In genomic region chr3L:8284651-8285050, dm6 we compare ENCODE assay signal across 4 fruit fly cellular contexts.
A peak's percentile ranks its signal among the peaks of the same experiment; 100 is the strongest.
TF ChIP-seq lines count a peak whose summit lies in the region.

No protein-coding gene starts in this region.

- TF ChIP-seq CTCF in whole organism, embryonic (GFP tag; optimal IDR thresholded peaks at IDR 0.05; lab: Kevin White, UChicago) = no peak

TF ChIP-seq in whole organism, embryonic, 481 proteins besides CTCF, POLR2A, EP300 and RAD21 (continues in another document):
- no peak for TF ChIP-seq CG6683 (GFP tag; optimal IDR thresholded peaks at IDR 0.05; lab: Kevin White, UChicago)
- TF ChIP-seq CG17612 (GFP tag; IDR thresholded peaks at IDR 0.05; lab: Robert Waterston, UW) = no peak
- peak; percentile 25 for TF ChIP-seq CG13624 (GFP tag; optimal IDR thresholded peaks at IDR 0.05; lab: Kevin White, UChicago)
- TF ChIP-seq dysf (GFP tag; IDR thresholded peaks at IDR 0.05; lab: Robert Waterston, UW) = peak; percentile 58; the same call in 2 of the 3 replicates
- no peak for TF ChIP-seq CG7372 (GFP tag; IDR thresholded peaks at IDR 0.05; lab: Robert Waterston, UW)
- TF ChIP-seq CG4360 (GFP tag; IDR thresholded peaks at IDR 0.05; lab: Robert Waterston, UW) = no peak
- TF ChIP-seq CG16779 (GFP tag; IDR thresholded peaks at IDR 0.05; lab: Robert Waterston, UW) = no peak
- TF ChIP-seq prd (optimal IDR thresholded peaks at IDR 0.05; lab: Kevin White, UChicago) = no peak
- 0 out of 3 replicates have a peak, but pooled peaks have one; percentile 28 for TF ChIP-seq prd (GFP tag; IDR thresholded peaks at IDR 0.05; lab: Robert Waterston, UW)
- TF ChIP-seq CG7963 (GFP tag; IDR thresholded peaks at IDR 0.05; lab: Robert Waterston, UW; ENCODE audit: partially characterized antibody) = no peak
- TF ChIP-seq Elba2 (GFP tag; optimal IDR thresholded peaks at IDR 0.05; lab: Kevin White, UChicago) = no peak
- TF ChIP-seq Nf-YB (GFP tag; optimal IDR thresholded peaks at IDR 0.05; lab: Kevin White, UChicago) = no peak
- no peak for TF ChIP-seq cg (GFP tag; optimal IDR thresholded peaks at IDR 0.05; lab: Kevin White, UChicago)
- TF ChIP-seq ase (GFP tag; IDR thresholded peaks at IDR 0.05; lab: Robert Waterston, UW) = no peak
- TF ChIP-seq CG17829 (tag; optimal IDR thresholded peaks at IDR 0.05; lab: Kevin White, UChicago) = no peak
- no peak for TF ChIP-seq CG17186 (GFP tag; optimal IDR thresholded peaks at IDR 0.05; lab: Kevin White, UChicago)
- TF ChIP-seq pros (GFP tag; optimal IDR thresholded peaks at IDR 0.05; lab: Kevin White, UChicago) = no peak
- TF ChIP-seq Med (GFP tag; lab: Kevin White, UChicago) = peak; percentile 82
- TF ChIP-seq chn (GFP tag; optimal IDR thresholded peaks at IDR 0.05; lab: Kevin White, UChicago) = no peak
- peak; percentile 14 for TF ChIP-seq cwo (GFP tag; optimal IDR thresholded peaks at IDR 0.05; lab: Kevin White, UChicago)
- TF ChIP-seq bcd (GFP tag; optimal IDR thresholded peaks at IDR 0.05; lab: Kevin White, UChicago) = peak; percentile 26
- TF ChIP-seq Ravus (GFP tag; IDR thresholded peaks at IDR 0.05; lab: Robert Waterston, UW) = no peak
- TF ChIP-seq CG11456 (GFP tag; IDR thresholded peaks at IDR 0.05; lab: Robert Waterston, UW) = no peak
- TF ChIP-seq CG31388 (GFP tag; optimal IDR thresholded peaks at IDR 0.05; lab: Kevin White, UChicago) = no peak

TF ChIP-seq in whole organism, prepupa, 60 proteins besides CTCF, POLR2A, EP300 and RAD21 (continues in another document):
- no peak for TF ChIP-seq fkh (GFP tag; optimal IDR thresholded peaks at IDR 0.05; lab: Kevin White, UChicago)
- TF ChIP-seq spab (GFP tag; optimal IDR thresholded peaks at IDR 0.05; lab: Kevin White, UChicago) = peak; percentile 39
- TF ChIP-seq ss (GFP tag; optimal IDR thresholded peaks at IDR 0.05; lab: Kevin White, UChicago) = peak in 1 of 2 experiments; percentile 22
- peak; percentile 45 for TF ChIP-seq fd59A (GFP tag; optimal IDR thresholded peaks at IDR 0.05; lab: Kevin White, UChicago)
- TF ChIP-seq CG6808 (GFP tag; optimal IDR thresholded peaks at IDR 0.05; lab: Kevin White, UChicago) = peak; percentile 29
- TF ChIP-seq CG6792 (GFP tag; optimal IDR thresholded peaks at IDR 0.05; lab: Kevin White, UChicago) = peak; percentile 15
- TF ChIP-seq Hr4 (GFP tag; optimal IDR thresholded peaks at IDR 0.05; lab: Kevin White, UChicago) = peak; percentile 23
- no peak for TF ChIP-seq fd85E (GFP tag; optimal IDR thresholded peaks at IDR 0.05; lab: Kevin White, UChicago)
- TF ChIP-seq CG11294 (GFP tag; IDR thresholded peaks at IDR 0.05; lab: Robert Waterston, UW) = no peak; the same call in 1 of the 2 replicates
- TF ChIP-seq CG8319 (GFP tag; optimal IDR thresholded peaks at IDR 0.05; lab: Kevin White, UChicago) = no peak
- peak; percentile 43 for TF ChIP-seq esn (GFP tag; optimal IDR thresholded peaks at IDR 0.05; lab: Kevin White, UChicago)
- TF ChIP-seq CG7368 (GFP tag; optimal IDR thresholded peaks at IDR 0.05; lab: Kevin White, UChicago) = no peak
- no peak for TF ChIP-seq CG8632 (GFP tag; optimal IDR thresholded peaks at IDR 0.05; lab: Kevin White, UChicago)
- peak; percentile 10 for TF ChIP-seq CG34406 (GFP tag; optimal IDR thresholded peaks at IDR 0.05; lab: Kevin White, UChicago)
- TF ChIP-seq lz (GFP tag; optimal IDR thresholded peaks at IDR 0.05; lab: Kevin White, UChicago) = peak; percentile 33
- peak; percentile 34 for TF ChIP-seq cyc (GFP tag; optimal IDR thresholded peaks at IDR 0.05; lab: Kevin White, UChicago)
- peak; percentile 48 for TF ChIP-seq topi (GFP tag; optimal IDR thresholded peaks at IDR 0.05; lab: Kevin White, UChicago)
- TF ChIP-seq CG11762 (GFP tag; optimal IDR thresholded peaks at IDR 0.05; lab: Kevin White, UChicago; ENCODE audit: insufficient read depth) = no peak
- TF ChIP-seq CG8119 (GFP tag; IDR thresholded peaks at IDR 0.05; lab: Robert Waterston, UW) = no peak; the same call in 2 of the 3 replicates
- TF ChIP-seq Eip78C (GFP tag; lab: Kevin White, UChicago) = no peak
- TF ChIP-seq CG1621 (tag; optimal IDR thresholded peaks at IDR 0.05; lab: Kevin White, UChicago) = peak; percentile 1
- TF ChIP-seq Eip93F (GFP tag; optimal IDR thresholded peaks at IDR 0.05; lab: Kevin White, UChicago) = no peak
- peak; percentile 43 for TF ChIP-seq CG32006 (GFP tag; optimal IDR thresholded peaks at IDR 0.05; lab: Kevin White, UChicago)

TF ChIP-seq in whole organism, pupa, 21 proteins besides CTCF, POLR2A, EP300 and RAD21:
- peak; percentile 50 for TF ChIP-seq CG15710 (tag; optimal IDR thresholded peaks at IDR 0.05; lab: Kevin White, UChicago)
- TF ChIP-seq fd96Ca (GFP tag; IDR thresholded peaks at IDR 0.05; lab: Robert Waterston, UW) = 0 out of 3 replicates have a peak, but pooled peaks have one; percentile 30
- TF ChIP-seq CG8301 (tag; optimal IDR thresholded peaks at IDR 0.05; lab: Kevin White, UChicago) = no peak
- peak; percentile 63 for TF ChIP-seq CG8159 (tag; optimal IDR thresholded peaks at IDR 0.05; lab: Kevin White, UChicago)
- no peak for TF ChIP-seq rn (GFP tag; IDR thresholded peaks at IDR 0.05; lab: Robert Waterston, UW)
- TF ChIP-seq CG17806 (tag; optimal IDR thresholded peaks at IDR 0.05; lab: Kevin White, UChicago) = peak; percentile 15
- peak; percentile 15 for TF ChIP-seq Pif1A (GFP tag; optimal IDR thresholded peaks at IDR 0.05; lab: Kevin White, UChicago)

TF ChIP-seq in whole organism, wandering third instar larva, 38 proteins besides CTCF, POLR2A, EP300 and RAD21:
- TF ChIP-seq OdsH (GFP tag; optimal IDR thresholded peaks at IDR 0.05; lab: Kevin White, UChicago) (peak; percentile 20), tai (GFP tag; optimal IDR thresholded peaks at IDR 0.05; lab: Kevin White, UChicago) (no peak), rgr (GFP tag; optimal IDR thresholded peaks at IDR 0.05; lab: Kevin White, UChicago) (peak; percentile 35), N (GFP tag; optimal IDR thresholded peaks at IDR 0.05; lab: Kevin White, UChicago) (no peak), ey (GFP tag; optimal IDR thresholded peaks at IDR 0.05; lab: Kevin White, UChicago) (peak; percentile 38), GATAd (GFP tag; optimal IDR thresholded peaks at IDR 0.05; lab: Kevin White, UChicago) (no peak), CG32264 (GFP tag; optimal IDR thresholded peaks at IDR 0.05; lab: Kevin White, UChicago) (no peak), Mio (GFP tag; optimal IDR thresholded peaks at IDR 0.05; lab: Kevin White, UChicago) (no peak), br (GFP tag; optimal IDR thresholded peaks at IDR 0.05; lab: Kevin White, UChicago) (no peak), Myc (optimal IDR thresholded peaks at IDR 0.05; lab: Kevin White, UChicago) (no peak), brk (GFP tag; optimal IDR thresholded peaks at IDR 0.05; lab: Kevin White, UChicago) (no peak), sv (GFP tag; optimal IDR thresholded peaks at IDR 0.05; lab: Kevin White, UChicago) (no peak), dmrt93B (GFP tag; optimal IDR thresholded peaks at IDR 0.05; lab: Kevin White, UChicago) (peak; percentile 35), Dfd (GFP tag; optimal IDR thresholded peaks at IDR 0.05; lab: Kevin White, UChicago) (no peak), CG9705 (GFP tag; optimal IDR thresholded peaks at IDR 0.05; lab: Kevin White, UChicago) (no peak), CrebA (GFP tag; optimal IDR thresholded peaks at IDR 0.05; lab: Kevin White, UChicago; ENCODE audit: borderline replicate concordance) (no peak), sage (GFP tag; optimal IDR thresholded peaks at IDR 0.05; lab: Kevin White, UChicago) (no peak), HLH106 (tag; optimal IDR thresholded peaks at IDR 0.05; lab: Kevin White, UChicago) (peak; percentile 54), Sp1 (GFP tag; optimal IDR thresholded peaks at IDR 0.05; lab: Kevin White, UChicago) (peak; percentile 29), Rel (GFP tag; optimal IDR thresholded peaks at IDR 0.05; lab: Kevin White, UChicago) (no peak), Rel (tag; optimal IDR thresholded peaks at IDR 0.05; lab: Kevin White, UChicago) (no peak), Abd-B (GFP tag; optimal IDR thresholded peaks at IDR 0.05; lab: Kevin White, UChicago) (no peak), Hr83 (GFP tag; optimal IDR thresholded peaks at IDR 0.05; lab: Kevin White, UChicago; ENCODE audit: poor library complexity, severe bottlenecking) (no peak), Dif (GFP tag; optimal IDR thresholded peaks at IDR 0.05; lab: Kevin White, UChicago; ENCODE audit: partially characterized antibody) (no peak), usp (GFP tag; optimal IDR thresholded peaks at IDR 0.05; lab: Kevin White, UChicago) (no peak), h (GFP tag; optimal IDR thresholded peaks at IDR 0.05; lab: Kevin White, UChicago) (peak; percentile 64), fru (GFP tag; optimal IDR thresholded peaks at IDR 0.05; lab: Kevin White, UChicago) (peak; percentile 30), pan (optimal IDR thresholded peaks at IDR 0.05; lab: Kevin White, UChicago) (no peak), woc (GFP tag; optimal IDR thresholded peaks at IDR 0.05; lab: Kevin White, UChicago) (peak; percentile 12), foxo (GFP tag; optimal IDR thresholded peaks at IDR 0.05; lab: Kevin White, UChicago) (peak in 1 of 2 experiments; percentile 49), Hr78 (GFP tag; optimal IDR thresholded peaks at IDR 0.05; lab: Kevin White, UChicago) (no peak), dl (GFP tag; optimal IDR thresholded peaks at IDR 0.05; lab: Kevin White, UChicago; ENCODE audit: insufficient read depth in 1 of 2, partially characterized antibody in 2 of 2) (no peak), Hnf4 (GFP tag; optimal IDR thresholded peaks at IDR 0.05; lab: Kevin White, UChicago) (no peak)

Comparison
In these comparisons a context has a peak if more than half of its experiments do, and no peak if none do; other contexts are left out.
1. Of the 7 proteins assayed by ChIP-seq in both whole organism, embryonic and whole organism, prepupa: peak only in whole organism, embryonic: Gug; only in whole organism, prepupa: Hr39 and Sox102F; in both: none; in neither: 4.